Fruit fly (Drosophila melanogaster): ENCODE results near the gene CG32191.

CG32191 gene

dm6 chr3L:17757156-17758083, 51.5 kb downstream of the CG32191 start (continued):
- TF ChIP-seq CG17361 (GFP tag; IDR thresholded peaks at IDR 0.05) (peak; percentile 96), knrl (GFP tag; IDR thresholded peaks at IDR 0.05; ENCODE audit: partially characterized antibody) (no peak)

All from whole organism, embryonic.